Fruit fly (Drosophila melanogaster): Measurements from ENCODE around the gene jar.

- no peak for TF ChIP-seq Eip78C (GFP tag)
- TF ChIP-seq lz (GFP tag; optimal IDR thresholded peaks at IDR 0.05) = no peak
- no peak for TF ChIP-seq CG16779 (tag; optimal IDR thresholded peaks at IDR 0.05)
- no peak for TF ChIP-seq CG11294 (GFP tag; IDR thresholded peaks at IDR 0.05)
- no peak for TF ChIP-seq CG32006 (GFP tag; optimal IDR thresholded peaks at IDR 0.05)
- TF ChIP-seq ss (GFP tag; optimal IDR thresholded peaks at IDR 0.05) = no peak
- no peak for TF ChIP-seq CG11762 (GFP tag; optimal IDR thresholded peaks at IDR 0.05; ENCODE audit: insufficient read depth)
- no peak for TF ChIP-seq eg (GFP tag; IDR thresholded peaks at IDR 0.05)
- no peak for TF ChIP-seq CG8119 (GFP tag; IDR thresholded peaks at IDR 0.05)
- no peak for TF ChIP-seq Hr38 (GFP tag; optimal IDR thresholded peaks at IDR 0.05)
- TF ChIP-seq fkh (GFP tag; optimal IDR thresholded peaks at IDR 0.05) = peak; percentile 51
- no peak for TF ChIP-seq Hr39 (GFP tag; optimal IDR thresholded peaks at IDR 0.05)
- TF ChIP-seq OdsH (GFP tag; optimal IDR thresholded peaks at IDR 0.05) = no peak
- no peak for TF ChIP-seq CG3919 (GFP tag; optimal IDR thresholded peaks at IDR 0.05)
Observed at dm6 chr3R:24268293-24268692, 2.7 kb downstream of the jar start.
